Worm (Caenorhabditis elegans) whole organism, L1 larva: ENCODE data around the gene ced-11.

ENCODE experiments used
- C04F5.9 ChIP-seq: sonication (generic microtip); optimal IDR thresholded peaks from 2 replicates; lab custom pipeline; 2016; ENCODE audit warnings: missing genetic modification characterization, missing compliant biosample characterization
- C16A3.4 ChIP-seq: fragments of 150-350 bp; optimal IDR thresholded peaks from 2 replicates; lab custom pipeline; 2014; ENCODE audit warnings: missing biosample characterization, missing genetic modification characterization
- F16B12.6 ChIP-seq: fragments of 150-350 bp; optimal IDR thresholded peaks from 2 replicates; lab custom pipeline; 2014; ENCODE audit warnings: missing biosample characterization, missing genetic modification characterization
- ama-1 ChIP-seq: fragments of 150-350 bp; optimal IDR thresholded peaks from 2 replicates; lab custom pipeline; 2014
- ceh-8 ChIP-seq: fragments of 200-800 bp; sonication (Bioruptor generic); optimal IDR thresholded peaks from 2 replicates; lab custom pipeline; 2018; ENCODE audit warnings: mild to moderate bottlenecking, missing genetic modification characterization, moderate library complexity, missing compliant biosample characterization
- ceh-90 ChIP-seq: sonication (generic microtip); optimal IDR thresholded peaks from 2 replicates; lab custom pipeline; 2016; ENCODE audit warnings: missing genetic modification characterization, missing compliant biosample characterization
- dpl-1 ChIP-seq, 3 experiments: fragments of 150-350 bp in 2 of 3; sonication (generic microtip) in 1 of 3; optimal IDR thresholded peaks; 2 replicates each; lab custom pipeline; 2014 to 2017; ENCODE audit warnings: missing biosample characterization in 3 of 3, missing genetic modification characterization in 3 of 3, missing genetic modification reagents in 3 of 3
- dsc-1 ChIP-seq: sonication (generic microtip); optimal IDR thresholded peaks from 2 replicates; lab custom pipeline; 2016; ENCODE audit warnings: mild to moderate bottlenecking, missing genetic modification characterization, missing compliant biosample characterization
- efl-1 ChIP-seq, 4 experiments: fragments of 150-350 bp; optimal IDR thresholded peaks in 3 of 4; peaks in 1 of 4; 1 replicate in 1 of 4; 2 replicates in 3 of 4; lab custom pipeline; 2014; ENCODE audit warnings: missing biosample characterization in 2 of 4, missing genetic modification characterization in 2 of 4, missing genetic modification reagents in 2 of 4
- elt-3 ChIP-seq, 6 experiments: fragments of 150-350 bp in 1 of 6; sonication (generic microtip); optimal IDR thresholded peaks; 2 replicates each; lab custom pipeline; 2017 to 2018; ENCODE audit warnings: missing biosample characterization in 6 of 6, missing genetic modification characterization in 6 of 6, inconsistent platforms in 1 of 6
- fos-1 ChIP-seq: fragments of 150-350 bp; optimal IDR thresholded peaks from 2 replicates; lab custom pipeline; 2014; ENCODE audit warnings: missing biosample characterization, missing genetic modification characterization
- isw-1 ChIP-seq: fragments of 200-800 bp; sonication (Bioruptor generic); IDR thresholded peaks from 2 replicates; pipeline ENCODE4 v1.3.6; 2022; ENCODE audit warnings: missing genetic modification characterization, missing compliant biosample characterization
- lin-14 ChIP-seq: fragments of 200-800 bp; sonication (Bioruptor generic); optimal IDR thresholded peaks from 2 replicates; lab custom pipeline; 2018; ENCODE audit warnings: mild to moderate bottlenecking, missing genetic modification characterization, moderate library complexity, missing compliant biosample characterization
- lin-35 ChIP-seq, 2 experiments: fragments of 150-350 bp; optimal IDR thresholded peaks; 2 replicates each; lab custom pipeline; 2014; ENCODE audit warnings: missing biosample characterization in 2 of 2, missing genetic modification characterization in 2 of 2, missing genetic modification reagents in 2 of 2
- lir-3 ChIP-seq: sonication (generic microtip); optimal IDR thresholded peaks from 2 replicates; lab custom pipeline; 2016; ENCODE audit warnings: mild to moderate bottlenecking, missing genetic modification characterization, moderate library complexity, missing compliant biosample characterization; ENCODE audit not compliant: poor library complexity
- lsy-2 ChIP-seq, 2 experiments: fragments of 150-350 bp; optimal IDR thresholded peaks; 2 replicates each; lab custom pipeline; 2014; ENCODE audit warnings: missing biosample characterization in 2 of 2, missing genetic modification characterization in 2 of 2
- mef-2 ChIP-seq: fragments of 150-350 bp; optimal IDR thresholded peaks from 2 replicates; lab custom pipeline; 2014; ENCODE audit warnings: missing biosample characterization, missing genetic modification characterization
- mep-1 ChIP-seq: fragments of 150-350 bp; optimal IDR thresholded peaks from 2 replicates; lab custom pipeline; 2014; ENCODE audit warnings: missing biosample characterization, missing genetic modification characterization
- nhr-12 ChIP-seq: sonication (generic microtip); optimal IDR thresholded peaks from 2 replicates; lab custom pipeline; 2017; ENCODE audit warnings: missing biosample characterization, missing genetic modification characterization
- nhr-20 ChIP-seq: sonication (generic microtip); optimal IDR thresholded peaks from 2 replicates; lab custom pipeline; 2016; ENCODE audit warnings: mild to moderate bottlenecking, missing genetic modification characterization, missing compliant biosample characterization
- nhr-237 ChIP-seq: fragments of 150-350 bp; optimal IDR thresholded peaks from 2 replicates; lab custom pipeline; 2014; ENCODE audit warnings: missing biosample characterization, missing genetic modification characterization
- nhr-28 ChIP-seq: fragments of 150-350 bp; optimal IDR thresholded peaks from 2 replicates; lab custom pipeline; 2014; ENCODE audit warnings: missing biosample characterization, missing genetic modification characterization
- nhr-47 ChIP-seq: sonication (generic microtip); optimal IDR thresholded peaks from 2 replicates; lab custom pipeline; 2016; ENCODE audit warnings: mild to moderate bottlenecking, missing genetic modification characterization, moderate library complexity, missing compliant biosample characterization
- nhr-71 ChIP-seq: sonication (generic microtip); optimal IDR thresholded peaks from 2 replicates; lab custom pipeline; 2016; ENCODE audit warnings: mild to moderate bottlenecking, missing genetic modification characterization, moderate library complexity, missing compliant biosample characterization
- nhr-85 ChIP-seq: sonication (generic microtip); peaks from one replicate; lab custom pipeline; 2016; ENCODE audit warnings: missing genetic modification characterization, inconsistent platforms, missing compliant biosample characterization
- nhr-90 ChIP-seq: sonication (generic microtip); optimal IDR thresholded peaks from 2 replicates; lab custom pipeline; 2016; ENCODE audit warnings: mild to moderate bottlenecking, missing genetic modification characterization, missing compliant biosample characterization; ENCODE audit not compliant: poor library complexity
- rnt-1 ChIP-seq: sonication (generic microtip); optimal IDR thresholded peaks from 2 replicates; lab custom pipeline; 2016; ENCODE audit warnings: mild to moderate bottlenecking, missing genetic modification characterization, moderate library complexity, missing compliant biosample characterization
- skn-1 ChIP-seq: fragments of 150-350 bp; optimal IDR thresholded peaks from 2 replicates; lab custom pipeline; 2014; ENCODE audit warnings: missing biosample characterization, missing genetic modification characterization
- snpc-4 ChIP-seq: fragments of 150-350 bp; optimal IDR thresholded peaks from 2 replicates; lab custom pipeline; 2014; ENCODE audit warnings: missing biosample characterization, missing genetic modification characterization
- snu-23 ChIP-seq: sonication (generic microtip); optimal IDR thresholded peaks from 2 replicates; lab custom pipeline; 2016; ENCODE audit warnings: missing genetic modification characterization, missing compliant biosample characterization
- sptf-1 ChIP-seq: fragments of 150-350 bp; optimal IDR thresholded peaks from 2 replicates; lab custom pipeline; 2014; ENCODE audit warnings: missing biosample characterization, missing genetic modification characterization
- sup-37 ChIP-seq: fragments of 200-800 bp; sonication (Bioruptor generic); optimal IDR thresholded peaks from 2 replicates; lab custom pipeline; 2018; ENCODE audit warnings: mild to moderate bottlenecking, missing genetic modification characterization, missing compliant biosample characterization
- swsn-7 ChIP-seq: sonication (generic microtip); optimal IDR thresholded peaks from 2 replicates; lab custom pipeline; 2016; ENCODE audit warnings: missing genetic modification characterization, missing compliant biosample characterization
- tbx-2 ChIP-seq: sonication (generic microtip); optimal IDR thresholded peaks from 2 replicates; lab custom pipeline; 2016; ENCODE audit warnings: missing genetic modification characterization, missing compliant biosample characterization
- tlp-1 ChIP-seq: fragments of 150-350 bp; optimal IDR thresholded peaks from 2 replicates; lab custom pipeline; 2014; ENCODE audit warnings: missing biosample characterization, missing genetic modification characterization
- vab-15 ChIP-seq: sonication (generic microtip); optimal IDR thresholded peaks from 2 replicates; lab custom pipeline; 2017; ENCODE audit warnings: missing genotype, mild to moderate bottlenecking, missing genetic modification characterization, missing compliant biosample characterization

The ced-11 gene

DNA sequence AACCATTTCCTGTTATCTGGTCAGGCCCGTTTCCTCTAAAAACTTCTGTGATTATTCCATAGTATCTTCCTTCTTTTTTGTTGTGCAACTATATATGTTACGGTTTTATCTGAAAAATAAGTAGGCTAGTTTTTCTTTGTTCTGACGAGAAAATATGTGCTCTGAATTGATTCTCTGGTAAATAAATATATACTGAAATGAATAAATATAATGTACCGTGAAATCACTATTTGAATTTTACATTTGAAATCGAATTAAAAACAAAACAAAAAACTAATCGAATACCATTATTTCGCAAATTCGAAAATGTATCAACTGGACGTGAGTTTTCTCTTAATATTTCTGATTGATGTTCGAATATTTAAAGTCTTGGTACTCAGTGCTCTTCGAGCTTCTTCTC lies 11.2 kb downstream of the ced-11 start, which contains the start of gene ZK512.10:
ZK512.10 (plus strand) TSS at position 301 of the 400 bp plus-strand sequence.
- no peak for TF ChIP-seq snpc-4 (tag; lab: Kevin White, UChicago)
- TF ChIP-seq nhr-12 (tag; lab: Kevin White, UChicago): no peak

ce11 chrIII:9136587-9136986 lies 17.2 kb downstream of the ced-11 start, which contains the start of gene eat-4:
TSS of gene eat-4 (plus strand) at chrIII:9136887.
- TF ChIP-seq C04F5.9 (tag; lab: Kevin White, UChicago): no peak
- no peak for TF ChIP-seq sptf-1 (tag; lab: Kevin White, UChicago)
- peak; percentile 28 for TF ChIP-seq lin-14 (GFP tag; lab: Kevin White, UChicago)
- TF ChIP-seq nhr-237: no peak
- TF ChIP-seq sup-37 (GFP tag; lab: Kevin White, UChicago): no peak
- TF ChIP-seq tlp-1: no peak
- TF ChIP-seq, all 84 proteins: peak for 1

- TF ChIP-seq dpl-1 (GFP tag; optimal IDR thresholded peaks at IDR 0.05; lab: Kevin White, UChicago) (no peak), swsn-7 (no peak), nhr-28 (tag; lab: Kevin White, UChicago) (no peak), ceh-90 (tag; lab: Kevin White, UChicago) (no peak), nhr-90 (no peak), dsc-1 (tag; lab: Kevin White, UChicago) (no peak), elt-3 (tag; optimal IDR thresholded peaks at IDR 0.05; lab: Kevin White, UChicago) (no peak), ama-1 (no peak), nhr-20 (tag; lab: Kevin White, UChicago) (no peak)
Measured at ce11 chrIII:9138601-9139000, 19.2 kb downstream of the ced-11 start, which contains the start of gene ZK512.7. TSS of gene ZK512.7 (minus strand) at chrIII:9138701.

ce11 chrIII:9143911-9144310 lies 24.6 kb downstream of the ced-11 start, which contains the start of gene ZK512.11:
TSS of gene ZK512.11 (plus strand) at chrIII:9144211.
- TF ChIP-seq ceh-8 (GFP tag; lab: Kevin White, UChicago) (peak; percentile 9), C04F5.9 (tag; lab: Kevin White, UChicago) (no peak)

DNA sequence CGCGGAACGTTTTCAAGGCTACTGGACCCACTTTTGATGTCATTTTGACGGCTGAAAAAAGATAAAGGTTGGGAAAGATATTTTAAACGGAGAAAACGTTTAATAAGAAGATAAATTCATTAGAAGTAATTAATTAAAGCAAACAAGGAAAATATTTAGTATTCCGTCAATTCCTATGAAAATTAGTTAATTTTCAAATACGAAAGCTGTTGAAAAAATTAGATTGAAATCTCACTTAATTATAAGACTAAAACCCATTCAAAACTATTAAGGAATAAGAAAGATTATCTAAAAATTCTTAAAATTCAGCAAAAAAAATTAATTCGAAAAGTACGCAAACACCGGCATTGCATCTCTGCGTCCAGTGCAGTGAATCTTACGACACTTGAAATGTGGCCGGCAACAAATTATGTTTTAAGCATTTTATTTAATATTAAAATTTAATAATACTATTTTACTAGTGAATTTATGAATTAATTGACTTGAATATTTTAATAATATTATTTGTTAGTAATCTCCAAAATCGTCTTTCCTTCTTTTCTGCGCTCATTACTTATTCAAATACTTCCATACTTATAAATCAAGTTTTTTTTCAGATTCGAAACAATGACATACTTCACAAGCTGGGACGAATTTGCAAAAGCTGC lies 25.5 kb downstream of the ced-11 start, which contains the start of the genes ZK512.2 and ZK512.4:
ZK512.2 (minus strand) TSS at position 51 of the 647 bp plus-strand sequence.
ZK512.4 (plus strand) TSS at position 597 of the 647 bp plus-strand sequence.
- TF ChIP-seq isw-1 (GFP tag; lab: Robert Waterston, UW) (no peak), sup-37 (GFP tag; lab: Kevin White, UChicago) (no peak), nhr-85 (tag; lab: Kevin White, UChicago) (no peak), nhr-47 (peak; percentile 20), skn-1 (tag; lab: Kevin White, UChicago) (peak; percentile 26), snu-23 (GFP tag; lab: Kevin White, UChicago) (peak; percentile 35), vab-15 (no peak), rnt-1 (tag; lab: Kevin White, UChicago) (peak; percentile 3), swsn-7 (peak; percentile 3), mef-2 (no peak), nhr-90 (no peak), nhr-71 (tag; lab: Kevin White, UChicago) (peak; percentile 23), F16B12.6 (tag; lab: Kevin White, UChicago) (peak; percentile 80), lsy-2 (tag; optimal IDR thresholded peaks at IDR 0.05; lab: Kevin White, UChicago) (peak; percentile 42 to 51), lin-35 (GFP tag; optimal IDR thresholded peaks at IDR 0.05; lab: Kevin White, UChicago) (peak; percentile 11 to 37), dpl-1 (GFP tag; optimal IDR thresholded peaks at IDR 0.05; lab: Kevin White, UChicago) (peak; percentile 14 to 58 (median 30)), efl-1 (optimal IDR thresholded peaks at IDR 0.05; lab: Kevin White, UChicago) (peak; percentile 20 to 27), efl-1 (GFP tag; optimal IDR thresholded peaks at IDR 0.05 in 1 of 2; lab: Kevin White, UChicago) (peak; percentile 58 to 91), dsc-1 (tag; lab: Kevin White, UChicago) (no peak), lir-3 (no peak), fos-1 (tag; lab: Kevin White, UChicago) (no peak), C16A3.4 (tag; lab: Kevin White, UChicago) (peak; percentile 19), tbx-2 (tag; lab: Kevin White, UChicago) (no peak), mep-1 (tag; lab: Kevin White, UChicago) (peak; percentile 56)
